Worm (Caenorhabditis elegans) whole organism, young adult: ENCODE data around the gene rpt-6.

ENCODE experiments used
- attf-6 ChIP-seq: fragments of 200-800 bp; sonication (Bioruptor generic); IDR thresholded peaks from 2 replicates; pipeline ENCODE4 v1.3.6; 2022; ENCODE audit warnings: missing genetic modification reagents, missing genetic modification characterization, missing compliant biosample characterization
- ceh-40 ChIP-seq: fragments of 200-800 bp; sonication (Bioruptor generic); IDR thresholded peaks from 2 replicates; pipeline ENCODE4 v1.3.6; 2022; ENCODE audit warnings: missing genetic modification characterization, missing compliant biosample characterization
- hmg-1.2 ChIP-seq: fragments of 200-800 bp; sonication (Bioruptor generic); IDR thresholded peaks from 2 replicates; pipeline ENCODE4 v1.3.6; 2022; ENCODE audit warnings: missing genetic modification reagents, missing genetic modification characterization, missing compliant biosample characterization
- let-607 ChIP-seq, 2 experiments: fragments of 200-800 bp in 1 of 2; sonication (Bioruptor generic) in 1 of 2; sonication (generic microtip) in 1 of 2; optimal IDR thresholded peaks; 2 replicates each; lab custom pipeline; 2016 to 2018; ENCODE audit warnings: mild to moderate bottlenecking in 2 of 2, missing compliant biosample characterization in 2 of 2, missing genetic modification characterization in 2 of 2, moderate library complexity in 2 of 2, missing genotype in 1 of 2
- lin-40 ChIP-seq: sonication (generic microtip); optimal IDR thresholded peaks from 2 replicates; lab custom pipeline; 2016; ENCODE audit warnings: missing genetic modification characterization, mild to moderate bottlenecking, missing compliant biosample characterization, missing genotype, missing genetic modification reagents
- rec-8 ChIP-seq, 2 experiments: sonication (generic microtip); optimal IDR thresholded peaks; 2 replicates each; lab custom pipeline; 2016; ENCODE audit warnings: mild to moderate bottlenecking in 2 of 2, missing genetic modification characterization in 2 of 2, missing genetic modification reagents in 2 of 2, missing genotype in 2 of 2, missing biosample characterization in 1 of 2, missing compliant biosample characterization in 1 of 2, moderate library complexity in 1 of 2
- snpc-1.3 ChIP-seq: sonication (generic microtip); optimal IDR thresholded peaks from 2 replicates; lab custom pipeline; 2017; ENCODE audit warnings: missing genetic modification characterization, mild to moderate bottlenecking, missing compliant biosample characterization, antibody characterized with exemption, moderate library complexity, missing genotype, missing genetic modification reagents; ENCODE audit not compliant: insufficient read depth
- unc-130 ChIP-seq: sonication (generic microtip); optimal IDR thresholded peaks from 2 replicates; lab custom pipeline; 2016; ENCODE audit warnings: missing genetic modification reagents, missing genetic modification characterization, missing compliant biosample characterization
- unc-62 ChIP-seq: fragments of 150-350 bp; optimal IDR thresholded peaks from 2 replicates; lab custom pipeline; 2014; ENCODE audit warnings: missing biosample characterization, missing genetic modification reagents, missing genetic modification characterization

ce11 chrIII:12421708-12422107 lies 51.5 kb downstream of the rpt-6 start, which contains the start of gene tat-1:
- TF ChIP-seq unc-62 (GFP tag; lab: Kevin White, UChicago): no peak
- no peak for TF ChIP-seq rec-8 (tag; optimal IDR thresholded peaks at IDR 0.05; lab: Kevin White, UChicago)
- TF ChIP-seq unc-130: no peak
- TF ChIP-seq lin-40 (tag; lab: Kevin White, UChicago): no peak
- TF ChIP-seq snpc-1.3 (tag; lab: Kevin White, UChicago): no peak
- no peak for TF ChIP-seq attf-6 (GFP tag; lab: Robert Waterston, UW)
- TF ChIP-seq let-607 (tag; optimal IDR thresholded peaks at IDR 0.05; lab: Kevin White, UChicago): no peak
- peak; percentile 58; the same call in 1 of the 2 replicates for TF ChIP-seq hmg-1.2 (GFP tag; lab: Robert Waterston, UW)
- TF ChIP-seq ceh-40 (GFP tag; lab: Robert Waterston, UW): no peak
